Fruit fly (Drosophila melanogaster): Measurements from ENCODE around the gene CG34367.
A peak's percentile ranks its signal among the peaks of the same experiment; 100 is the strongest.

CG34367 gene

DNA sequence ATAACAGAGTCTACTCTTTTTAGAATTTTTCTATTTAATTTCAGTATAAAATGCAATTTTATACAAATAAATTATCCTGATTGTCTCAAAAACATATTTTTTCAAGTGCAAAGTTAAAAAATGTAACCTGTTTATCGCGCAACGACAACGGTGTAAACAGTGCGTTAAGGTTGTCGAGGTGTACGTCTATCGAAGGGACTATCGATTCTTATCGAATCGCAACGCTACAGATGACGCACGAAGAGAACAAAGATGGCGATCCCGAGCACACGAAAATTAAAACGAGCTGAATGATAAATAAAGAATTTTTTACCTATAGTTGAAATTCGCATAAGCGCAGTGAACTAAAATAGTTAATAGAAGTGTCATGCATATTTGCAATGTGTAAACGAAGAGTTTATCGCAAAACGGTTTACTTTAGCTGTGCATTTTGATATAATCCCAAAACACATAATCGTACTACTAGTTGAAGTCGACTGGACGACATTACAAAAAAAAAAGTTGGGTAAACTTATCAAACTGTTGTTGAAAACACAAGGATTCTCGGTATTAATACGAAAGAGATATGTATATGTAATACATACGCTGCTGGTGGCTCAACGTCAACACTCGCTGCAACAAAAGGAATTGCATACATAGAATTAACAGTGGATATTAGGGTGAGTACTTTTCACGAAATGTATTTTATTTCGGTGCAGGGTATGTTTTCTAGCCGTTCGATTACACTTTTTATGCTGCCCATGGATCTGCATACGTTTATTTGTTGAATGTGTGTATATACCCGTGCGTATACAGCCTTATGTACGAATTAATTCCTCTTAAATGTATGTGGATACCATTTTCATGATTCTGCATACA lies 34.4 kb upstream of the CG34367 start, which contains the start of gene da (continued):
- peak; percentile 53; the same call in 1 of the 2 replicates for TF ChIP-seq CG31441 (GFP tag; IDR thresholded peaks at IDR 0.05)
- TF ChIP-seq fd96Cb (tag; optimal IDR thresholded peaks at IDR 0.05) = peak; percentile 64
- TF ChIP-seq br (optimal IDR thresholded peaks at IDR 0.05) = no peak
- TF ChIP-seq toy (GFP tag; IDR thresholded peaks at IDR 0.05) = no peak
- TF ChIP-seq CG8478 (optimal IDR thresholded peaks at IDR 0.05) = no peak
- TF ChIP-seq tio (GFP tag; optimal IDR thresholded peaks at IDR 0.05) = no peak
- peak; percentile 61 for TF ChIP-seq CG7839 (tag; optimal IDR thresholded peaks at IDR 0.05)
- peak; percentile 3 for TF ChIP-seq CG12744 (GFP tag; optimal IDR thresholded peaks at IDR 0.05)
- TF ChIP-seq MBD-R2 (GFP tag; IDR thresholded peaks at IDR 0.05) = peak; percentile 61
- peak; percentile 25 for TF ChIP-seq CG2875 (GFP tag; optimal IDR thresholded peaks at IDR 0.05)
- TF ChIP-seq CG16779 (GFP tag; IDR thresholded peaks at IDR 0.05) = no peak
- TF ChIP-seq Hmr (GFP tag; optimal IDR thresholded peaks at IDR 0.05) = peak; percentile 63
- TF ChIP-seq CG16815 (GFP tag; optimal IDR thresholded peaks at IDR 0.05) = peak; percentile 19
- TF ChIP-seq CG3065 (GFP tag; optimal IDR thresholded peaks at IDR 0.05) = no peak
- TF ChIP-seq slp2 (GFP tag; optimal IDR thresholded peaks at IDR 0.05) = peak; percentile 36
- TF ChIP-seq Hr51 (GFP tag; optimal IDR thresholded peaks at IDR 0.05) = peak; percentile 39 to 46
- TF ChIP-seq Rfx (GFP tag; IDR thresholded peaks at IDR 0.05) = peak; percentile 75
- TF ChIP-seq CG1529 (GFP tag; optimal IDR thresholded peaks at IDR 0.05) = no peak
- no peak for TF ChIP-seq CG10565 (GFP tag; optimal IDR thresholded peaks at IDR 0.05)
- peak; percentile 55 for TF ChIP-seq CG4424 (GFP tag; optimal IDR thresholded peaks at IDR 0.05)
- no peak for TF ChIP-seq CkIIα-i1 (GFP tag; IDR thresholded peaks at IDR 0.05)
- TF ChIP-seq ssp (GFP tag; IDR thresholded peaks at IDR 0.05) = peak; percentile 98
- peak; percentile 40; the same call in 1 of the 2 replicates for TF ChIP-seq CG31224 (GFP tag; IDR thresholded peaks at IDR 0.05)
- peak; percentile 38 for TF ChIP-seq Side (GFP tag; optimal IDR thresholded peaks at IDR 0.05)
- no peak for TF ChIP-seq CG10321 (GFP tag; IDR thresholded peaks at IDR 0.05)
- TF ChIP-seq zfh1 (GFP tag; IDR thresholded peaks at IDR 0.05) = peak; percentile 40; the same call in 1 of the 3 replicates
- TF ChIP-seq rib (GFP tag; IDR thresholded peaks at IDR 0.05) = peak; percentile 45
- no peak for TF ChIP-seq Taf1 (GFP tag; IDR thresholded peaks at IDR 0.05)
- peak; percentile 86 for TF ChIP-seq pfk (GFP tag; optimal IDR thresholded peaks at IDR 0.05)
- TF ChIP-seq tx (GFP tag; optimal IDR thresholded peaks at IDR 0.05) = peak; percentile 44
- TF ChIP-seq seq (GFP tag; IDR thresholded peaks at IDR 0.05) = no peak; the same call in 1 of the 2 replicates
- no peak for TF ChIP-seq CG15011 (GFP tag; optimal IDR thresholded peaks at IDR 0.05)
- TF ChIP-seq Bdp1 (GFP tag; optimal IDR thresholded peaks at IDR 0.05) = no peak
- TF ChIP-seq CG2889 (GFP tag; IDR thresholded peaks at IDR 0.05) = no peak
- peak; percentile 78 for TF ChIP-seq Ets65A (GFP tag)
- TF ChIP-seq Hand (GFP tag; optimal IDR thresholded peaks at IDR 0.05) = no peak
- TF ChIP-seq MESR4 (GFP tag; optimal IDR thresholded peaks at IDR 0.05) = peak; percentile 91
- peak; percentile 64 for TF ChIP-seq CG13287 (GFP tag; IDR thresholded peaks at IDR 0.05; ENCODE audit: partially characterized antibody)
- TF ChIP-seq oc (tag; optimal IDR thresholded peaks at IDR 0.05) = no peak
- peak; percentile 31 for TF ChIP-seq nerfin-1 (tag; optimal IDR thresholded peaks at IDR 0.05)
- TF ChIP-seq HLHmδ (GFP tag; optimal IDR thresholded peaks at IDR 0.05) = no peak
- TF ChIP-seq CTCF (GFP tag; optimal IDR thresholded peaks at IDR 0.05) = no peak
- no peak for TF ChIP-seq jing (GFP tag; optimal IDR thresholded peaks at IDR 0.05)
- no peak for TF ChIP-seq CG7745 (tag; optimal IDR thresholded peaks at IDR 0.05)
- TF ChIP-seq croc (GFP tag; conservative IDR thresholded peaks at IDR 0.05) = no peak
- peak; percentile 3 for TF ChIP-seq CG7271 (tag; optimal IDR thresholded peaks at IDR 0.05)
- no peak for TF ChIP-seq Neu2 (GFP tag; optimal IDR thresholded peaks at IDR 0.05; ENCODE audit: borderline replicate concordance)
- peak; percentile 50; the same call in 1 of the 2 replicates for TF ChIP-seq CG6272 (GFP tag; IDR thresholded peaks at IDR 0.05)
- no peak for TF ChIP-seq lov (optimal IDR thresholded peaks at IDR 0.05)
- TF ChIP-seq lov (GFP tag; IDR thresholded peaks at IDR 0.05) = peak; percentile 64; the same call in 1 of the 3 replicates
- TF ChIP-seq Meics (GFP tag; optimal IDR thresholded peaks at IDR 0.05) = peak; percentile 61

All from whole organism, embryonic.